Fruit fly (Drosophila melanogaster) whole organism, prepupa: ENCODE data around the gene Cyp28d1.

Experiments used
- Blimp-1 ChIP-seq: fragments of 200-800 bp; sonication (Bioruptor generic); optimal IDR thresholded peaks from 3 replicates; lab custom pipeline; 2017; ENCODE audit warnings: missing biosample characterization, missing genetic modification characterization, mild to moderate bottlenecking, moderate library complexity, missing genetic modification reagents
- CG10631 ChIP-seq: fragments of 200-800 bp; sonication (Bioruptor generic); optimal IDR thresholded peaks from 2 replicates; lab custom pipeline; 2016; ENCODE audit warnings: missing biosample characterization, missing genetic modification characterization
- CG10669 ChIP-seq: fragments of 200-800 bp; sonication (Bioruptor generic); optimal IDR thresholded peaks from 3 replicates; lab custom pipeline; 2018; ENCODE audit warnings: missing biosample characterization, mild to moderate bottlenecking, missing genetic modification characterization, moderate library complexity
- CG31627 ChIP-seq: fragments of 200-800 bp; sonication (Bioruptor generic); optimal IDR thresholded peaks from 3 replicates; lab custom pipeline; 2016; ENCODE audit warnings: missing biosample characterization, missing genetic modification characterization
- Hr38 ChIP-seq: sonication (Bioruptor generic); optimal IDR thresholded peaks from 2 replicates; lab custom pipeline; 2016; ENCODE audit warnings: missing biosample characterization, missing genetic modification characterization
- Sox102F ChIP-seq: fragments of 200-800 bp; sonication (Bioruptor generic); optimal IDR thresholded peaks from 2 replicates; lab custom pipeline; 2016; ENCODE audit warnings: missing biosample characterization, mild to moderate bottlenecking, missing genetic modification characterization
- salr ChIP-seq, 2 experiments: fragments of 200-800 bp; sonication (Bioruptor generic); optimal IDR thresholded peaks; 3 replicates each; lab custom pipeline; 2016 to 2018; ENCODE audit warnings: missing biosample characterization in 2 of 2, missing genetic modification characterization in 2 of 2, mild to moderate bottlenecking in 1 of 2

dm6 chr2L:5196684-5197083, 13.6 kb upstream of the Cyp28d1 start:
- TF ChIP-seq salr (GFP tag; optimal IDR thresholded peaks at IDR 0.05; lab: Kevin White, UChicago), result no peak
- TF ChIP-seq Blimp-1, result no peak
- no peak for TF ChIP-seq CG10631 (GFP tag; lab: Kevin White, UChicago)
- TF ChIP-seq CG10669 (GFP tag; lab: Kevin White, UChicago), result no peak
- no peak for TF ChIP-seq CG31627
- TF ChIP-seq Hr38 (GFP tag; lab: Kevin White, UChicago), result no peak
- no peak for TF ChIP-seq Sox102F
